Fruit fly (Drosophila melanogaster) whole organism, embryonic: ENCODE results near the gene kin17.

Source experiments
- Atf3 ChIP-seq: fragments of 200-800 bp; sonication (Bioruptor generic); optimal IDR thresholded peaks from 3 replicates; lab custom pipeline; 2016; ENCODE audit warnings: missing biosample characterization, missing genetic modification characterization
- B-H2 ChIP-seq: fragments of 200-800 bp; sonication (Bioruptor generic); optimal IDR thresholded peaks from 2 replicates; lab custom pipeline; 2018; ENCODE audit warnings: missing biosample characterization, mild to moderate bottlenecking, missing genetic modification characterization
- CG11247 ChIP-seq: fragments of 200-800 bp; sonication (Bioruptor generic); IDR thresholded peaks from 2 replicates; pipeline ENCODE4 v1.3.6; 2022; ENCODE audit warnings: missing biosample characterization, missing genetic modification characterization
- CG11696 ChIP-seq: fragments of 200-800 bp; sonication (Bioruptor generic); IDR thresholded peaks from 2 replicates; pipeline ENCODE4 v1.3.6; 2022; ENCODE audit warnings: missing biosample characterization, missing genetic modification characterization
- CG11723 ChIP-seq: fragments of 200-800 bp; sonication (Bioruptor generic); optimal IDR thresholded peaks from 2 replicates; lab custom pipeline; 2017; ENCODE audit warnings: missing biosample characterization, mild to moderate bottlenecking, missing genetic modification characterization
- CG12219 ChIP-seq: fragments of 200-800 bp; sonication (Bioruptor generic); optimal IDR thresholded peaks from 3 replicates; lab custom pipeline; 2018; ENCODE audit warnings: missing biosample characterization, mild to moderate bottlenecking, missing genetic modification characterization
- CG12744 ChIP-seq: fragments of 200-800 bp; sonication (Bioruptor generic); optimal IDR thresholded peaks from 2 replicates; lab custom pipeline; 2016; ENCODE audit warnings: missing biosample characterization, missing genetic modification characterization
- CG14667 ChIP-seq: fragments of 200-800 bp; sonication (Bioruptor generic); IDR thresholded peaks from 2 replicates; pipeline ENCODE4 v1.3.6; 2022; ENCODE audit warnings: missing biosample characterization, missing genetic modification characterization
- CG1602 ChIP-seq: fragments of 200-800 bp; sonication (Bioruptor generic); optimal IDR thresholded peaks from 3 replicates; lab custom pipeline; 2016; ENCODE audit warnings: missing biosample characterization, missing genetic modification characterization
- CG16813 ChIP-seq: fragments of 200-800 bp; sonication (Bioruptor generic); IDR thresholded peaks from 3 replicates; pipeline ENCODE4 v1.3.6; 2022; ENCODE audit warnings: missing biosample characterization, missing genetic modification characterization; ENCODE audit not compliant: partially characterized antibody
- CG17359 ChIP-seq: fragments of 200-800 bp; sonication (Bioruptor generic); optimal IDR thresholded peaks from 3 replicates; lab custom pipeline; 2018; ENCODE audit warnings: missing biosample characterization, mild to moderate bottlenecking, missing genetic modification characterization, moderate library complexity
- CG17568 ChIP-seq: fragments of 200-800 bp; sonication (Bioruptor generic); optimal IDR thresholded peaks from 2 replicates; lab custom pipeline; 2018; ENCODE audit warnings: missing biosample characterization, mild to moderate bottlenecking, missing genetic modification characterization, moderate library complexity
- CG17612 ChIP-seq: fragments of 200-800 bp; sonication (Bioruptor generic); IDR thresholded peaks from 2 replicates; pipeline ENCODE4 v1.3.6; 2022; ENCODE audit warnings: missing biosample characterization, missing genetic modification characterization
- CG2120 ChIP-seq: fragments of 200-800 bp; sonication (Bioruptor generic); optimal IDR thresholded peaks from 3 replicates; lab custom pipeline; 2016; ENCODE audit warnings: missing biosample characterization, missing genetic modification characterization
- CG31224 ChIP-seq: fragments of 200-800 bp; sonication (Bioruptor generic); IDR thresholded peaks from 2 replicates; pipeline ENCODE4 v1.3.6; 2022; ENCODE audit warnings: missing biosample characterization, missing genetic modification characterization
- CG34224 ChIP-seq: fragments of 200-800 bp; sonication (Bioruptor generic); IDR thresholded peaks from 3 replicates; pipeline ENCODE4 v1.3.6; 2022; ENCODE audit warnings: missing biosample characterization, missing genetic modification characterization; ENCODE audit not compliant: partially characterized antibody
- CG3838 ChIP-seq: fragments of 200-800 bp; sonication (Bioruptor generic); optimal IDR thresholded peaks from 3 replicates; lab custom pipeline; 2016; ENCODE audit warnings: missing biosample characterization, missing genetic modification characterization
- CG42726 ChIP-seq: fragments of 200-800 bp; sonication (Bioruptor generic); IDR thresholded peaks from 2 replicates; pipeline ENCODE4 v1.3.6; 2022; ENCODE audit warnings: missing biosample characterization, missing genetic modification characterization; ENCODE audit not compliant: partially characterized antibody
- CG4820 ChIP-seq: fragments of 200-800 bp; sonication (Bioruptor generic); optimal IDR thresholded peaks from 3 replicates; lab custom pipeline; 2016; ENCODE audit warnings: missing biosample characterization, missing genetic modification characterization
- CG7372 ChIP-seq: fragments of 200-800 bp; sonication (Bioruptor generic); IDR thresholded peaks from 2 replicates; pipeline ENCODE4 v1.3.6; 2022; ENCODE audit warnings: missing biosample characterization, missing genetic modification characterization
- CG7556 ChIP-seq: fragments of 200-800 bp; sonication (Bioruptor generic); optimal IDR thresholded peaks from 2 replicates; lab custom pipeline; 2017; ENCODE audit warnings: missing biosample characterization, mild to moderate bottlenecking, missing genetic modification characterization
- CG8388 ChIP-seq: fragments of 200-800 bp; sonication (Bioruptor generic); optimal IDR thresholded peaks from 2 replicates; lab custom pipeline; 2019; ENCODE audit warnings: missing biosample characterization, mild to moderate bottlenecking, missing genetic modification characterization, moderate library complexity
- Deaf1 ChIP-seq: fragments of 200-800 bp; optimal IDR thresholded peaks from 3 replicates; lab custom pipeline; 2019; ENCODE audit warnings: missing biosample characterization, mild to moderate bottlenecking, missing genetic modification characterization, moderate library complexity
- Gug ChIP-seq: fragments of 200-800 bp; sonication (Bioruptor generic); IDR thresholded peaks from 4 replicates; pipeline ENCODE4 v1.3.6; 2022; ENCODE audit warnings: missing biosample characterization, missing genetic modification characterization
- Hmr ChIP-seq: fragments of 200-800 bp; sonication (Bioruptor generic); optimal IDR thresholded peaks from 3 replicates; lab custom pipeline; 2017; ENCODE audit warnings: mild to moderate bottlenecking, missing biosample characterization, missing genetic modification reagents, missing genetic modification characterization
- Lpt ChIP-seq: fragments of >200 bp; optimal IDR thresholded peaks from 2 replicates; lab custom pipeline; 2018; ENCODE audit warnings: missing biosample characterization, missing genetic modification characterization
- MBD-R2 ChIP-seq: fragments of 200-800 bp; sonication (Bioruptor generic); IDR thresholded peaks from 2 replicates; pipeline ENCODE4 v1.3.6; 2022; ENCODE audit warnings: missing biosample characterization, missing genetic modification characterization
- Pdp1 ChIP-seq, 2 experiments: fragments of 200-800 bp; sonication (Bioruptor generic); optimal IDR thresholded peaks; 3 replicates each; lab custom pipeline; 2016; ENCODE audit warnings: missing biosample characterization in 2 of 2, missing genetic modification characterization in 2 of 2, mild to moderate bottlenecking in 1 of 2, moderate library complexity in 1 of 2
- Tbp ChIP-seq: fragments of >200 bp; optimal IDR thresholded peaks from 2 replicates; lab custom pipeline; 2018; ENCODE audit warnings: missing biosample characterization, missing genetic modification characterization
- Trl ChIP-seq, 3 experiments: fragments of >200 bp in 2 of 3; fragments of 200-800 bp in 1 of 3; sonication (Bioruptor generic) in 1 of 3; optimal IDR thresholded peaks; 2 replicates in 1 of 3; 3 replicates in 2 of 3; lab custom pipeline; 2016 to 2017; ENCODE audit warnings: missing biosample characterization in 1 of 3, missing genetic modification characterization in 1 of 3
- Xrp1 ChIP-seq: fragments of 200-800 bp; sonication (Bioruptor generic); IDR thresholded peaks from 2 replicates; pipeline ENCODE4 v1.3.6; 2022; ENCODE audit warnings: missing biosample characterization, missing genetic modification characterization
- amos ChIP-seq: fragments of 200-800 bp; sonication (Bioruptor generic); IDR thresholded peaks from 2 replicates; pipeline ENCODE4 v1.3.6; 2022; ENCODE audit warnings: missing biosample characterization, missing genetic modification characterization; ENCODE audit not compliant: partially characterized antibody
- bsh ChIP-seq, 2 experiments: fragments of 200-800 bp; sonication (Bioruptor generic); optimal IDR thresholded peaks; 2 replicates each; lab custom pipeline; 2017 to 2018; ENCODE audit warnings: mild to moderate bottlenecking in 2 of 2, missing biosample characterization in 2 of 2, missing genetic modification characterization in 2 of 2, moderate library complexity in 1 of 2
- cad ChIP-seq: fragments of >200 bp; optimal IDR thresholded peaks from 2 replicates; lab custom pipeline; 2017; ENCODE audit warnings: missing biosample characterization, missing genetic modification characterization
- ci ChIP-seq: fragments of 200-800 bp; sonication (Bioruptor generic); IDR thresholded peaks from 3 replicates; pipeline ENCODE4 v1.3.6; 2022; ENCODE audit warnings: missing biosample characterization, missing genetic modification characterization
- crc ChIP-seq: fragments of 200-800 bp; sonication (Bioruptor generic); optimal IDR thresholded peaks from 2 replicates; lab custom pipeline; 2016; ENCODE audit warnings: missing biosample characterization, missing genetic modification characterization
- dm ChIP-seq: fragments of 200-800 bp; sonication (Bioruptor generic); optimal IDR thresholded peaks from 3 replicates; lab custom pipeline; 2016; ENCODE audit warnings: missing biosample characterization, missing genetic modification characterization
- grn ChIP-seq: fragments of 200-800 bp; sonication (Bioruptor generic); optimal IDR thresholded peaks from 3 replicates; lab custom pipeline; 2017; ENCODE audit warnings: missing biosample characterization, missing genetic modification characterization
- knrl ChIP-seq: fragments of 200-800 bp; sonication (Bioruptor generic); IDR thresholded peaks from 3 replicates; pipeline ENCODE4 v1.3.6; 2022; ENCODE audit warnings: missing biosample characterization, missing genetic modification characterization; ENCODE audit not compliant: partially characterized antibody
- luna ChIP-seq: fragments of 200-800 bp; sonication (Bioruptor generic); optimal IDR thresholded peaks from 2 replicates; lab custom pipeline; 2016; ENCODE audit warnings: missing biosample characterization, missing genetic modification characterization
- nom ChIP-seq: fragments of 200-800 bp; sonication (Bioruptor generic); optimal IDR thresholded peaks from 2 replicates; lab custom pipeline; 2017; ENCODE audit warnings: missing biosample characterization, missing genetic modification characterization, mild to moderate bottlenecking, moderate library complexity, missing genetic modification reagents
- otp ChIP-seq: fragments of 200-800 bp; sonication (Bioruptor generic); IDR thresholded peaks from 3 replicates; pipeline ENCODE4, ENCODE4 v1.3.6; 2022; ENCODE audit warnings: missing biosample characterization, missing genetic modification characterization
- pfk ChIP-seq: fragments of 200-800 bp; sonication (Bioruptor generic); optimal IDR thresholded peaks from 2 replicates; lab custom pipeline; 2018; ENCODE audit warnings: missing biosample characterization, mild to moderate bottlenecking, missing genetic modification characterization, moderate library complexity
- repo ChIP-seq: fragments of 200-800 bp; sonication (Bioruptor generic); optimal IDR thresholded peaks from 2 replicates; lab custom pipeline; 2016; ENCODE audit warnings: missing biosample characterization, missing genetic modification characterization
- slbo ChIP-seq: fragments of 200-800 bp; sonication (Bioruptor generic); IDR thresholded peaks from 2 replicates; pipeline ENCODE4 v1.3.6; 2022; ENCODE audit warnings: missing biosample characterization, missing genetic modification characterization
- stc ChIP-seq: fragments of 200-800 bp; sonication (Bioruptor generic); IDR thresholded peaks from 2 replicates; pipeline ENCODE4 v1.3.6; 2022; ENCODE audit warnings: missing biosample characterization, missing genetic modification characterization
- tgo ChIP-seq: fragments of 200-800 bp; sonication (Bioruptor generic); IDR thresholded peaks from 3 replicates; pipeline ENCODE4 v1.3.6; 2022; ENCODE audit warnings: missing biosample characterization, missing genetic modification characterization
- tin ChIP-seq: fragments of 200-800 bp; sonication (Bioruptor generic); optimal IDR thresholded peaks from 3 replicates; lab custom pipeline; 2016; ENCODE audit warnings: missing biosample characterization, missing genetic modification characterization
- wor ChIP-seq: fragments of 200-800 bp; sonication (Bioruptor generic); IDR thresholded peaks from 2 replicates; pipeline ENCODE4 v1.3.6; 2022; ENCODE audit warnings: missing biosample characterization, missing genetic modification characterization
- z ChIP-seq: fragments of 200-800 bp; sonication (Bioruptor generic); IDR thresholded peaks from 3 replicates; pipeline ENCODE4 v1.3.6; 2022; ENCODE audit warnings: missing biosample characterization, missing genetic modification characterization
- zen ChIP-seq: fragments of 200-800 bp; sonication (Bioruptor generic); optimal IDR thresholded peaks from 3 replicates; lab custom pipeline; 2018; ENCODE audit warnings: missing biosample characterization, mild to moderate bottlenecking, missing genetic modification characterization, moderate library complexity

kin17 gene

DNA sequence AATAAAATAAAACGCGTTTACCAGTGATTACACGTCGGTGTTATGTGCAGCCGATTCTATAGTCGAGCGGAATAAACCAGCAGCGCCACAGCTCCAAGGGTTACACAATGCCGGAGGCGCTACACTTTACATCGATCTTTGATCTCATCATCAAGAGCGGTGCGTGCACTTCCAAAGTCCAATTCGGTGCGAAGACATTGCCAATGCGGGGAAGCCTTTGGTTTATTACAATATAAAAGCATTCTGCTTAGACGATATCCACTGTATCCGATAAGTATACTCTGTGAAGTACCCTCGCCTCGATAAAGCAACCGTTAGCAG lies 31.2 kb downstream of the kin17 start:
- no peak for TF ChIP-seq CG11247 (GFP tag; lab: Robert Waterston, UW)
- no peak for TF ChIP-seq MBD-R2 (GFP tag; lab: Robert Waterston, UW)
- TF ChIP-seq Pdp1 (GFP tag; optimal IDR thresholded peaks at IDR 0.05; lab: Kevin White, UChicago): peak in 1 of 2 experiments; percentile 87
- TF ChIP-seq Tbp: no peak
- TF ChIP-seq CG17359 (tag; lab: Kevin White, UChicago): no peak
- TF ChIP-seq bsh (GFP tag; optimal IDR thresholded peaks at IDR 0.05; lab: Kevin White, UChicago): peak in 1 of 2 experiments; percentile 36
- TF ChIP-seq CG1602 (GFP tag; lab: Kevin White, UChicago): no peak
- TF ChIP-seq CG31224 (GFP tag; lab: Robert Waterston, UW): no peak
- no peak for TF ChIP-seq CG16813 (GFP tag; lab: Robert Waterston, UW)
- no peak for TF ChIP-seq wor (GFP tag; lab: Robert Waterston, UW)
- TF ChIP-seq Atf3 (GFP tag; lab: Kevin White, UChicago): no peak
- no peak for TF ChIP-seq z
- TF ChIP-seq dm (GFP tag; lab: Kevin White, UChicago): no peak
- peak; percentile 12 for TF ChIP-seq Deaf1 (tag; lab: Kevin White, UChicago)
- peak; percentile 75 for TF ChIP-seq nom (GFP tag; lab: Kevin White, UChicago)
- no peak for TF ChIP-seq ci (GFP tag; lab: Robert Waterston, UW)
- TF ChIP-seq Hmr (GFP tag; lab: Kevin White, UChicago): no peak
- TF ChIP-seq zen: no peak

DNA sequence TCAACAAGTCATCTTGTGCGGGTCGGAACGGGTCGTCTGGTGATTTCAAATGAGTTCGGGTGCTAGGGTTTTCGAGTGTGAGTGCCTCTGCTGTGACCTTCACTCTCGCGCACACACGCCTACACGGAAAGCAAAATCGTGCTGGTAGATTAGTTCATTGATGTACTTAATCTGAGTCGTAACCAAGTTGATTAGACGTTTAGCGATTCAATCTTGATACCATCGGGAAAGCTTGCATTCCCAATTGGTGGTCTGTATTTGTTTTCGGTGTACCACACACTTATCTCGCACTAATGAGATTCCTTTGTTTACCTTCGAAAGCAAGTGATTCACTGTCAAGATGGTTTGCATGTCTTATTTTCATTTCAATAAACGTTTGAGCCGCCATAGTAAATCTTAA lies 32.4 kb downstream of the kin17 start:
- no peak for TF ChIP-seq CG8388 (GFP tag; lab: Kevin White, UChicago)
- no peak for TF ChIP-seq Trl (optimal IDR thresholded peaks at IDR 0.05; lab: Kevin White, UChicago)
- TF ChIP-seq Trl (GFP tag; optimal IDR thresholded peaks at IDR 0.05; lab: Kevin White, UChicago): peak; percentile 31
- no peak for TF ChIP-seq CG11696
- no peak for TF ChIP-seq Lpt
- TF ChIP-seq CG7556: peak; percentile 4
- TF ChIP-seq CG17568 (GFP tag; lab: Kevin White, UChicago): no peak
- TF ChIP-seq CG2120 (GFP tag; lab: Kevin White, UChicago): peak; percentile 76
- TF ChIP-seq amos (GFP tag; lab: Robert Waterston, UW): no peak
- no peak for TF ChIP-seq cad (GFP tag; lab: Kevin White, UChicago)
- TF ChIP-seq stc (GFP tag; lab: Robert Waterston, UW): no peak
- no peak for TF ChIP-seq CG42726 (GFP tag; lab: Robert Waterston, UW)
- TF ChIP-seq CG12219 (GFP tag; lab: Kevin White, UChicago): peak; percentile 34
- no peak for TF ChIP-seq repo (GFP tag; lab: Kevin White, UChicago)
- peak; percentile 51; the same call in 1 of the 3 replicates for TF ChIP-seq tgo (GFP tag; lab: Robert Waterston, UW)
- no peak for TF ChIP-seq otp (GFP tag; lab: Robert Waterston, UW)
- peak; percentile 57 for TF ChIP-seq Xrp1 (GFP tag; lab: Robert Waterston, UW)
- peak; percentile 37 for TF ChIP-seq CG12744
- peak; percentile 78 for TF ChIP-seq grn
- TF ChIP-seq B-H2 (GFP tag; lab: Kevin White, UChicago): no peak
- no peak for TF ChIP-seq CG11723 (GFP tag; lab: Kevin White, UChicago)
- no peak for TF ChIP-seq CG7372
- no peak for TF ChIP-seq crc
- no peak for TF ChIP-seq CG17612 (GFP tag; lab: Robert Waterston, UW)
- TF ChIP-seq knrl (GFP tag; lab: Robert Waterston, UW): no peak
- TF ChIP-seq luna (GFP tag; lab: Kevin White, UChicago): no peak
- TF ChIP-seq CG14667: no peak; the same call in 1 of the 2 replicates
- TF ChIP-seq CG3838: no peak
- TF ChIP-seq pfk (GFP tag; lab: Kevin White, UChicago): no peak
- no peak for TF ChIP-seq CG34224 (GFP tag; lab: Robert Waterston, UW)
- peak; percentile 22; the same call in 1 of the 4 replicates for TF ChIP-seq Gug (GFP tag; lab: Robert Waterston, UW)
- peak; percentile 57 for TF ChIP-seq slbo (GFP tag; lab: Robert Waterston, UW)
- TF ChIP-seq tin: no peak
- no peak for TF ChIP-seq CG4820 (GFP tag; lab: Kevin White, UChicago)
